Worm (Caenorhabditis elegans): ENCODE measurements around the gene fln-2.
A peak's percentile ranks its signal among the peaks of the same experiment; 100 is the strongest.

The fln-2 gene

DNA sequence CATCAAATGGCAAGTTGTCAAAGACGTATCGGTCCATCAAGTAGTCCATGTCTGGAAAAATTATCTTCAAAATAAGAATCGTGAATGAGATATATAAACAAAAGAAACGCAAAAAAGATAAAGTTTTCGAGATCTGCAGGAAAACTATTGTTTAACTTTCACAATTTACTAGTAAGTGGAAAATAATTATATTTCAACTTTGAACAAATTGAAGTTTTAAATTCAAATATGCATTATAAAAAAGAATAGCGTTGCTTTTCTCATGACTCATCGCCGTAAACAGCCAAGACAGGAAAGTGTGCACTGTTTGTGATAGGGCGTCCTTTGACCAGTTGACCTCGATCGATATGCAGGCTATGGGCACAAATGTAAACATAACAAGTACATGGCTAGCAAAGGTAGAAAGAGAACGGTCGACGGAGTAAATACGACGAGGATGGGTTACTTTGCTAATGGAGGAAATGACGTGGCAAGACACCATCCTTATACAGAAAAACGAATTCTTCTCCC lies 54.5 kb downstream of the fln-2 start, which contains the start of gene ZK899.2:
Gene ZK899.2, minus strand, starts transcription at position 51 of the 510 bp plus-strand sequence.
- TF ChIP-seq hlh-13 (GFP tag; optimal IDR thresholded peaks at IDR 0.05): no peak
- no peak for TF ChIP-seq ama-1 (optimal IDR thresholded peaks at IDR 0.05)
- TF ChIP-seq ceh-19 (GFP tag; optimal IDR thresholded peaks at IDR 0.05): no peak
- TF ChIP-seq K09A11.1 (tag; optimal IDR thresholded peaks at IDR 0.05; ENCODE audit: insufficient read depth): no peak
- no peak for TF ChIP-seq tbx-7 (tag; optimal IDR thresholded peaks at IDR 0.05)
- TF ChIP-seq nfya-1 (tag; optimal IDR thresholded peaks at IDR 0.05): no peak
- no peak for TF ChIP-seq dmd-4 (tag; optimal IDR thresholded peaks at IDR 0.05; ENCODE audit: borderline replicate concordance)
- no peak for TF ChIP-seq elt-2 (tag; optimal IDR thresholded peaks at IDR 0.05)
- no peak for TF ChIP-seq ceh-2 (tag; optimal IDR thresholded peaks at IDR 0.05)
- no peak for TF ChIP-seq F13H6.1 (tag; optimal IDR thresholded peaks at IDR 0.05)
- no peak for TF ChIP-seq ceh-18 (tag; optimal IDR thresholded peaks at IDR 0.05)
- no peak for TF ChIP-seq hlh-8 (tag; optimal IDR thresholded peaks at IDR 0.05)
- no peak for TF ChIP-seq pag-3 (tag; optimal IDR thresholded peaks at IDR 0.05; ENCODE audit: borderline replicate concordance)
- no peak for TF ChIP-seq Y22D7AL.16 (tag; optimal IDR thresholded peaks at IDR 0.05)
- TF ChIP-seq zip-5 (tag; optimal IDR thresholded peaks at IDR 0.05): no peak
- no peak for TF ChIP-seq ceh-14 (tag; optimal IDR thresholded peaks at IDR 0.05)
- no peak for TF ChIP-seq ceh-48 (tag; optimal IDR thresholded peaks at IDR 0.05)

DNA sequence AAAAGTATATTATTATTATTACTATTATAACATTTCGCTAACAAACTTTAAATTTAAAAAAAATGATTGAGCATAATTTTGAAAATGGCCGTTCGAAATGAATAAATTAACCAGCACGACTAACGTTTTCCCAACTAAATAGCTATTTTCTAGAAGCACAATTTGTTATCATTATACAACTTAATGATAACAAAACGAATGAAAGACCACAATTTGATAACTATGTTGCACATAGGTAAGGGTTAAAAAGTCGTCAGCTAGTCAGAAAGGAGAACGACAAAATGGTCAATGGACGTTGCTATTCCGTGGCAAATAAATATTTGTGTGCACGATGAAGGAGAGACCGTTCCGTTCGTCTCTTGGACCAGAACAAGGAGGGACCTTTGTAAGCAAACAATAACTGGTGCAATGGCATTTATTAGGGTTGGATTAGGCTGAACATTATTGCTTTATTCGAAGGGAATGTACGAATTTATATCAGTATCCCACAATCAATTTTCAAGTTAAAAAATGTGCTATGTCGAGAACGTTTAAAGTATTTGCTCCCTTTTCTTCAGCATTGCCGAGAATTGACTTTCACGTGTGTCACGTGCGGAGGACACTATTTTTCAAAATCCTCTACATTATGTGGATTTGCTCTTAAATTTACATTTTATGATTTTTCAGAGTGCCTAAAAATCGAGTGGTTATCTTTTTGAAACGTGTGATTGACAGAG lies 55.1 kb downstream of the fln-2 start, which contains the start of gene ZK899.3:
Gene ZK899.3, plus strand, starts transcription at position 666 of the 716 bp plus-strand sequence.
- TF ChIP-seq C38D4.7 (GFP tag; optimal IDR thresholded peaks at IDR 0.05) (no peak), T23F11.4 (GFP tag; optimal IDR thresholded peaks at IDR 0.05) (no peak), ceh-45 (GFP tag; IDR thresholded peaks at IDR 0.05) (no peak), dmd-4 (tag; optimal IDR thresholded peaks at IDR 0.05; ENCODE audit: borderline replicate concordance) (no peak), elt-2 (tag; optimal IDR thresholded peaks at IDR 0.05) (peak; percentile 63), ceh-14 (tag; optimal IDR thresholded peaks at IDR 0.05) (no peak), gmeb-2 (tag; optimal IDR thresholded peaks at IDR 0.05) (no peak)

DNA sequence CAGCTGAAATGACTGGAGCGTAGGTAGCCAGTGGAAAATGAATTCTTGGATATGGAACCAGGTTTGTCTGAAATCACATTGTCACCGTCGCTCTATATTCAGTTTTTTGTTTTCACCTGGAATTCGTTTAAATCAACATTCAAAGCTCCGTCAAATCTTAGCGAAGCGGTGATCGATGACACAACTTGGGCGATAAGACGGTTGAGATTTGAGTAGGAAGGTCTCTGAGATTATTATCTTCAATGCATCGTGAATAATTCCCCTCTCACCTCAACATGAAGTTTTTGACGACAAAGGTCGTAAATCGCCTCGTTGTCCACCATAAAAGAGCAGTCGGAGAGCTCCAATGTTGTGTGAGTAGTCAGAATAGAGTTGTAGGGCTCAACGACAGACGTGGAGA lies 59.1 kb downstream of the fln-2 start:
- TF ChIP-seq sox-4 (tag; optimal IDR thresholded peaks at IDR 0.05) (no peak), T23F11.4 (GFP tag; optimal IDR thresholded peaks at IDR 0.05) (no peak), K02D7.2 (tag; optimal IDR thresholded peaks at IDR 0.05) (no peak), ceh-45 (GFP tag; IDR thresholded peaks at IDR 0.05) (no peak), madf-2 (tag; optimal IDR thresholded peaks at IDR 0.05) (no peak), elt-2 (tag; optimal IDR thresholded peaks at IDR 0.05) (no peak), lim-6 (tag; optimal IDR thresholded peaks at IDR 0.05) (no peak), pha-2 (tag; optimal IDR thresholded peaks at IDR 0.05) (no peak), ref-2 (tag; optimal IDR thresholded peaks at IDR 0.05) (no peak), ceh-31 (tag; optimal IDR thresholded peaks at IDR 0.05) (no peak), ceh-9 (tag; optimal IDR thresholded peaks at IDR 0.05) (no peak), hlh-13 (GFP tag; optimal IDR thresholded peaks at IDR 0.05) (no peak), che-1 (tag; optimal IDR thresholded peaks at IDR 0.05) (no peak), nfya-1 (tag; optimal IDR thresholded peaks at IDR 0.05) (no peak), eyg-1 (tag; optimal IDR thresholded peaks at IDR 0.05) (no peak), pha-4 (tag; optimal IDR thresholded peaks at IDR 0.05) (no peak), pag-3 (tag; optimal IDR thresholded peaks at IDR 0.05; ENCODE audit: borderline replicate concordance) (no peak), npax-4 (tag; optimal IDR thresholded peaks at IDR 0.05) (no peak)

DNA sequence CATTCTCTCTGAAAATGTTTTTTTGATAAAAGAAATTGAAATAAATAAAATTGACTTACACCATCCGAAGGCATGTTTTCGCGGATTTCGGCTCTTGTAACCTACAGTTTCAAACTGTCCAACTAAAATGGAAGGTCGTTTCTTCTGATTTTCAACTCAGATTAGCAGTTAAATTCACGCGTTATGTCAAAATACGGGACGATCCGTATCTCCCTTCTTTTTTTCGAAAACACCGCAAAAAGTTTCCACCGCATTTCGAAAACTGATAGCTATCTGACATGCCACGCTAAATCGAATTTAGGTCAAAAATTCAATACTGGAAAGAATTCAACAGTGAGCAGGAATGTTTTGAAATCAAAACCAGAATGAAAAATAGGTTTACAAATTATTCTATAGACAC lies 60.6 kb downstream of the fln-2 start, which contains the start of gene tba-8:
Gene tba-8, minus strand, starts transcription at position 207 of the 400 bp plus-strand sequence.
- TF ChIP-seq zip-5 (tag; optimal IDR thresholded peaks at IDR 0.05) (no peak), K09A11.1 (tag; optimal IDR thresholded peaks at IDR 0.05; ENCODE audit: insufficient read depth) (no peak), che-1 (tag; optimal IDR thresholded peaks at IDR 0.05) (no peak), fkh-6 (tag; optimal IDR thresholded peaks at IDR 0.05) (no peak), madf-2 (tag; optimal IDR thresholded peaks at IDR 0.05) (no peak), lin-11 (tag; optimal IDR thresholded peaks at IDR 0.05) (no peak), gmeb-2 (tag; optimal IDR thresholded peaks at IDR 0.05) (no peak), ttx-3 (tag; optimal IDR thresholded peaks at IDR 0.05) (no peak), dve-1 (tag; optimal IDR thresholded peaks at IDR 0.05) (no peak), hlh-6 (tag; optimal IDR thresholded peaks at IDR 0.05) (no peak), sox-2 (GFP tag; IDR thresholded peaks at IDR 0.05) (no peak), odd-2 (tag; optimal IDR thresholded peaks at IDR 0.05) (no peak), unc-42 (tag; optimal IDR thresholded peaks at IDR 0.05) (no peak), ceh-9 (tag; optimal IDR thresholded peaks at IDR 0.05) (no peak), ceh-18 (tag; optimal IDR thresholded peaks at IDR 0.05) (no peak), ztf-16 (tag; optimal IDR thresholded peaks at IDR 0.05) (no peak), nhr-11 (tag; optimal IDR thresholded peaks at IDR 0.05) (no peak), hlh-8 (tag; optimal IDR thresholded peaks at IDR 0.05) (no peak)
